Fruit fly (Drosophila melanogaster): ENCODE measurements around the gene bbg.

- TF ChIP-seq CG8478 (optimal IDR thresholded peaks at IDR 0.05), result no peak
- TF ChIP-seq pan (optimal IDR thresholded peaks at IDR 0.05), result no peak
Measured at dm6 chr3L:14389242-14389641, 146.8 kb downstream of the bbg start.

All from whole organism.